Worm (Caenorhabditis elegans): ENCODE measurements around the gene srv-13.

DNA sequence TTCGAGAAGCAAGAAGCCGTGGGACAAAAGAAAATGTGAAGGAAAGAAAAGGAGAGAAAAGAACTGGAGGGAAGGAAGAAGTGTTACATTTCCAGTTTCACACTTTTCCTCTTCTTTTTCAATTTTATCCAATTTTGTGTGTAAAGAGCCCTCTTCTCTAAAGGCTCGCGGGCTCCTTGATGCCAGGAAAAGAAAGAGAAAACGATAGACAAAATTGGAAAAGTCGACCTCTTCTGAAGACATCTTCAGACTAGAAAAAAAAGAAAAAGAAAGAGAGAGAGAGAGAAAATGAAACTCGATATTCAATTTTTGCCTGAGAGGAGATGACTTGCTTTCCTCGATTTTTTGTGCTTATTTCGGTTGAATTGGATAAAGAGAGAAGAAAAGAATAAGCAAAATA lies 20.0 kb upstream of the srv-13 start:
- TF ChIP-seq ama-1 (optimal IDR thresholded peaks at IDR 0.05) (no peak), ama-1 (GFP tag; optimal IDR thresholded peaks at IDR 0.05) (no peak), ets-4 (GFP tag; optimal IDR thresholded peaks at IDR 0.05) (no peak), nhr-27 (tag; optimal IDR thresholded peaks at IDR 0.05) (no peak)

Measured in whole organism, young adult.